Worm (Caenorhabditis elegans): ENCODE measurements around the gene nhr-91.

nhr-91 gene

DNA sequence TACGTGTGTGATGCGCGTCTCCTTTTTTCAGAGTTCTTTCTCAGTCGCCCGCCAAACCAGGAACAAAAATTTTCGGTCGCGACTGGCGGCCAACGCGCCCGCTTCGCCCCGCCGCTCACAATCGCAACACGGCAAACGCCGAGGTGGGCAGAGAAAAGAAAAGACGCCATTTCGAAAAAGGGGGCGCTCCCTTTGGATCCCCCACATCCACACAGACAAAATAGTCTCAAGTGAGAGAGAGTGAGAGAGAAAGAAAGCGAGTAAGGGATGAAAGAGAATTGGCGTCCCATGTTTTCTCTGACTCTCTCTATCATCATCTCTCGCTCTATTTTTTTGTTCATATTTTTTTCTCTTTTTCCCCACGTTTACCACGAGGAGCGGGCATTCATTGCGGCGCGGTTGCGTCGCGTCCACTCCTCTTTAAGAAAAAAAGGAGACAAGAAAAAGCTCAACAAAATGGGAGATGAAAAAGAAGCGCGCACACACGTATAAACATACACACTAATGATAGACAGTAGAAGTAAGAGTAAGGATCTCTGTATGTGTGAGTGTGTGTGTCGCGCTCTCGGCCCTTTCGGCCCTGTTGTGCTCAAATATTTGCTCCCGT lies 44.8 kb downstream of the nhr-91 start:
- TF ChIP-seq Y53G8AR.9 (GFP tag; conservative IDR thresholded peaks at IDR 0.05) = peak; percentile 44; the same call in 1 of the 2 replicates
- TF ChIP-seq F57A8.1 (GFP tag; optimal IDR thresholded peaks at IDR 0.05) = no peak
- TF ChIP-seq athp-1 (tag; optimal IDR thresholded peaks at IDR 0.05) = peak; percentile 12
- TF ChIP-seq lin-54 (GFP tag; optimal IDR thresholded peaks at IDR 0.05) = peak; percentile 23
- no peak for TF ChIP-seq bed-1 (GFP tag; IDR thresholded peaks at IDR 0.05)
- TF ChIP-seq dox-1 (GFP tag; IDR thresholded peaks at IDR 0.05) = peak; percentile 76
- no peak for TF ChIP-seq T07F8.4 (tag; optimal IDR thresholded peaks at IDR 0.05)
- peak; percentile 72 for TF ChIP-seq C06A6.2 (GFP tag; conservative IDR thresholded peaks at IDR 0.05)
- peak; percentile 55 for TF ChIP-seq mcd-1 (GFP tag; IDR thresholded peaks at IDR 0.05)
- TF ChIP-seq rpc-1 (optimal IDR thresholded peaks at IDR 0.05) = no peak
- no peak for TF ChIP-seq rpc-1 (tag; optimal IDR thresholded peaks at IDR 0.05)
- TF ChIP-seq sdz-38 (tag; optimal IDR thresholded peaks at IDR 0.05) = no peak
- TF ChIP-seq rcor-1 (GFP tag; IDR thresholded peaks at IDR 0.05) = no peak
- peak; percentile 74; the same call in 1 of the 2 replicates for TF ChIP-seq B0336.3 (GFP tag; IDR thresholded peaks at IDR 0.05)
- peak in 1 of 3 experiments; percentile 68 for TF ChIP-seq lin-35 (GFP tag; optimal IDR thresholded peaks at IDR 0.05)
- TF ChIP-seq D2030.7 (GFP tag; IDR thresholded peaks at IDR 0.05) = no peak
- no peak for TF ChIP-seq hlh-26 (GFP tag; conservative IDR thresholded peaks at IDR 0.05)
- peak; percentile 40 for TF ChIP-seq pha-4 (tag; optimal IDR thresholded peaks at IDR 0.05)
- TF ChIP-seq lir-1 (GFP tag; conservative IDR thresholded peaks at IDR 0.05) = 0 out of 2 replicates have a peak, but pooled peaks have one; percentile 46
- TF ChIP-seq ceh-100 (GFP tag; IDR thresholded peaks at IDR 0.05) = peak; percentile 35; the same call in 1 of the 2 replicates
- peak; percentile 99 for TF ChIP-seq madf-10 (tag; optimal IDR thresholded peaks at IDR 0.05)
- peak; percentile 84 for TF ChIP-seq nhr-80 (tag; optimal IDR thresholded peaks at IDR 0.05)
- peak; percentile 95 for TF ChIP-seq lin-40 (tag; optimal IDR thresholded peaks at IDR 0.05)
- TF ChIP-seq F52B5.7 (tag; optimal IDR thresholded peaks at IDR 0.05) = no peak
- TF ChIP-seq Y56A3A.18 (GFP tag; IDR thresholded peaks at IDR 0.05) = peak; percentile 73; the same call in 1 of the 2 replicates
- TF ChIP-seq K12H6.12 (tag; optimal IDR thresholded peaks at IDR 0.05) = peak; percentile 97
- peak; percentile 35 to 50 for TF ChIP-seq let-607 (tag; optimal IDR thresholded peaks at IDR 0.05)
- TF ChIP-seq snpc-4 (GFP tag; optimal IDR thresholded peaks at IDR 0.05) = no peak
- peak in 3 of 4 experiments; percentile 64 to 73 (median 73) for TF ChIP-seq snpc-4 (tag; optimal IDR thresholded peaks at IDR 0.05)
- no peak for TF ChIP-seq ceh-40 (GFP tag; IDR thresholded peaks at IDR 0.05)
- TF ChIP-seq ztf-22 (GFP tag; optimal IDR thresholded peaks at IDR 0.05) = peak; percentile 33
- TF ChIP-seq F57C9.4 (tag; optimal IDR thresholded peaks at IDR 0.05) = no peak
- TF ChIP-seq nfya-1 (tag; optimal IDR thresholded peaks at IDR 0.05; ENCODE audit: borderline replicate concordance, insufficient read depth) = no peak
- 0 out of 2 replicates have a peak, but pooled peaks have one; percentile 53 for TF ChIP-seq egl-44 (GFP tag; IDR thresholded peaks at IDR 0.05)
- peak; percentile 25 for TF ChIP-seq tbp1 (GFP tag; optimal IDR thresholded peaks at IDR 0.05)
- TF ChIP-seq xnd-1 (tag; optimal IDR thresholded peaks at IDR 0.05) = no peak
- peak; percentile 75 for TF ChIP-seq atf-7 (tag; optimal IDR thresholded peaks at IDR 0.05)
- 0 out of 2 replicates have a peak, but pooled peaks have one; percentile 52 for TF ChIP-seq hmg-1.2 (GFP tag; IDR thresholded peaks at IDR 0.05)
- TF ChIP-seq cebp-1 (GFP tag; IDR thresholded peaks at IDR 0.05) = 0 out of 2 replicates have a peak, but pooled peaks have one; percentile 8
- peak; percentile 86 for TF ChIP-seq cebp-1 (tag; optimal IDR thresholded peaks at IDR 0.05)
- peak; percentile 68 for TF ChIP-seq ztf-3 (GFP tag; optimal IDR thresholded peaks at IDR 0.05)
- peak; percentile 20 for TF ChIP-seq ceh-79 (tag; optimal IDR thresholded peaks at IDR 0.05)
- TF ChIP-seq nfyb-1 (GFP tag; IDR thresholded peaks at IDR 0.05) = peak; percentile 75
- TF ChIP-seq pbrm-1 (GFP tag; IDR thresholded peaks at IDR 0.05) = peak; percentile 47
- peak; percentile 92 for TF ChIP-seq somi-1 (GFP tag; optimal IDR thresholded peaks at IDR 0.05)
- peak; percentile 56 for TF ChIP-seq die-1 (tag; optimal IDR thresholded peaks at IDR 0.05)
- peak; percentile 48; the same call in 1 of the 2 replicates for TF ChIP-seq bed-2 (GFP tag; IDR thresholded peaks at IDR 0.05)
- TF ChIP-seq ztf-18 (tag; optimal IDR thresholded peaks at IDR 0.05) = peak; percentile 49

Data from whole organism, young adult.